Worm (Caenorhabditis elegans) whole organism, late embryonic: Measurements from ENCODE around the gene F22B5.5.

ENCODE experiments used
- C08G9.2 ChIP-seq: sonication (generic microtip); optimal IDR thresholded peaks from 2 replicates; lab custom pipeline; 2016; ENCODE audit warnings: mild to moderate bottlenecking, missing genetic modification characterization, moderate library complexity, missing compliant biosample characterization
- C38D4.7 ChIP-seq: fragments of 200-800 bp; sonication (Bioruptor generic); optimal IDR thresholded peaks from 2 replicates; lab custom pipeline; 2018; ENCODE audit warnings: mild to moderate bottlenecking, missing genetic modification characterization, moderate library complexity, missing compliant biosample characterization
- K02D7.2 ChIP-seq: sonication (generic microtip); optimal IDR thresholded peaks from 2 replicates; lab custom pipeline; 2017; ENCODE audit warnings: mild to moderate bottlenecking, missing genetic modification characterization, missing compliant biosample characterization
- K09A11.1 ChIP-seq: sonication (generic microtip); optimal IDR thresholded peaks from 2 replicates; lab custom pipeline; 2017; ENCODE audit warnings: antibody characterized with exemption, mild to moderate bottlenecking, missing genetic modification characterization, missing compliant biosample characterization; ENCODE audit not compliant: insufficient read depth
- ahr-1 ChIP-seq: sonication (generic microtip); optimal IDR thresholded peaks from 2 replicates; lab custom pipeline; 2016; ENCODE audit warnings: missing genetic modification characterization, missing compliant biosample characterization
- ama-1 ChIP-seq: fragments of 150-350 bp; optimal IDR thresholded peaks from 2 replicates; lab custom pipeline; 2014
- ceh-14 ChIP-seq: sonication (generic microtip); optimal IDR thresholded peaks from 2 replicates; lab custom pipeline; 2016; ENCODE audit warnings: missing genotype, missing genetic modification characterization, missing compliant biosample characterization
- ceh-19 ChIP-seq: fragments of 200-800 bp; sonication (Bioruptor generic); optimal IDR thresholded peaks from 2 replicates; lab custom pipeline; 2018; ENCODE audit warnings: mild to moderate bottlenecking, missing genetic modification characterization, missing compliant biosample characterization
- ceh-2 ChIP-seq: sonication (generic microtip); optimal IDR thresholded peaks from 2 replicates; lab custom pipeline; 2016; ENCODE audit warnings: missing genotype, missing genetic modification characterization, missing compliant biosample characterization
- ceh-22 ChIP-seq: sonication (generic microtip); optimal IDR thresholded peaks from 2 replicates; lab custom pipeline; 2017; ENCODE audit warnings: missing biosample characterization, missing genetic modification characterization
- ceh-24 ChIP-seq: sonication (generic microtip); optimal IDR thresholded peaks from 2 replicates; lab custom pipeline; 2016; ENCODE audit warnings: mild to moderate bottlenecking, missing genetic modification characterization, missing compliant biosample characterization
- ceh-31 ChIP-seq: sonication (generic microtip); optimal IDR thresholded peaks from 2 replicates; lab custom pipeline; 2016; ENCODE audit warnings: missing genetic modification characterization, missing compliant biosample characterization
- ceh-48 ChIP-seq: sonication (generic microtip); optimal IDR thresholded peaks from 2 replicates; lab custom pipeline; 2016; ENCODE audit warnings: missing genetic modification characterization, inconsistent platforms, missing compliant biosample characterization
- dmd-4 ChIP-seq: sonication (generic microtip); optimal IDR thresholded peaks from 2 replicates; lab custom pipeline; 2016; ENCODE audit warnings: borderline replicate concordance, missing genetic modification characterization, missing compliant biosample characterization
- elt-2 ChIP-seq: sonication (generic microtip); optimal IDR thresholded peaks from 2 replicates; lab custom pipeline; 2016; ENCODE audit warnings: missing genetic modification reagents, missing genetic modification characterization, missing compliant biosample characterization
- ets-4 ChIP-seq: sonication (generic microtip); optimal IDR thresholded peaks from 2 replicates; lab custom pipeline; 2016; ENCODE audit warnings: missing genetic modification characterization, missing compliant biosample characterization
- fkh-10 ChIP-seq: fragments of 150-350 bp; optimal IDR thresholded peaks from 2 replicates; lab custom pipeline; 2014; ENCODE audit warnings: missing biosample characterization, missing genetic modification reagents, missing genetic modification characterization
- fkh-6 ChIP-seq: sonication (generic microtip); optimal IDR thresholded peaks from 2 replicates; lab custom pipeline; 2016; ENCODE audit warnings: missing genetic modification characterization, missing compliant biosample characterization
- gmeb-2 ChIP-seq: sonication (generic microtip); optimal IDR thresholded peaks from 2 replicates; lab custom pipeline; 2016; ENCODE audit warnings: missing genetic modification characterization, inconsistent platforms, missing compliant biosample characterization
- hlh-13 ChIP-seq: fragments of 200-800 bp; sonication (Bioruptor generic); optimal IDR thresholded peaks from 2 replicates; lab custom pipeline; 2018; ENCODE audit warnings: mild to moderate bottlenecking, missing genetic modification characterization, missing compliant biosample characterization
- hlh-30 ChIP-seq: sonication (generic microtip); optimal IDR thresholded peaks from 2 replicates; lab custom pipeline; 2017; ENCODE audit warnings: antibody characterized with exemption, missing genetic modification characterization, missing compliant biosample characterization; ENCODE audit not compliant: insufficient read depth
- hlh-6 ChIP-seq: sonication (generic microtip); optimal IDR thresholded peaks from 2 replicates; lab custom pipeline; 2016; ENCODE audit warnings: missing genotype, missing genetic modification characterization, missing compliant biosample characterization
- hlh-8 ChIP-seq: sonication (generic microtip); optimal IDR thresholded peaks from 2 replicates; lab custom pipeline; 2016; ENCODE audit warnings: missing genotype, missing genetic modification characterization, missing compliant biosample characterization
- lim-6 ChIP-seq: sonication (generic microtip); optimal IDR thresholded peaks from 2 replicates; lab custom pipeline; 2016; ENCODE audit warnings: missing genetic modification characterization, missing compliant biosample characterization
- madf-2 ChIP-seq: sonication (generic microtip); optimal IDR thresholded peaks from 2 replicates; lab custom pipeline; 2017; ENCODE audit warnings: missing genetic modification characterization, missing compliant biosample characterization
- nhr-232 ChIP-seq: sonication (generic microtip); optimal IDR thresholded peaks from 2 replicates; lab custom pipeline; 2016; ENCODE audit warnings: missing genetic modification characterization, missing compliant biosample characterization
- pag-3 ChIP-seq: sonication (generic microtip); optimal IDR thresholded peaks from 2 replicates; lab custom pipeline; 2016; ENCODE audit warnings: missing compliant biosample characterization, missing genetic modification characterization, borderline replicate concordance
- sdc-2 ChIP-seq: sonication (generic microtip); optimal IDR thresholded peaks from 2 replicates; lab custom pipeline; 2016; ENCODE audit warnings: missing genotype, missing genetic modification characterization, missing compliant biosample characterization
- sox-2 ChIP-seq: fragments of 200-800 bp; sonication (Bioruptor generic); IDR thresholded peaks from 2 replicates; pipeline ENCODE4 v1.3.6; 2022; ENCODE audit warnings: missing genetic modification reagents, missing genetic modification characterization, missing compliant biosample characterization
- syd-9 ChIP-seq: sonication (generic microtip); optimal IDR thresholded peaks from 2 replicates; lab custom pipeline; 2016; ENCODE audit warnings: mild to moderate bottlenecking, missing genetic modification characterization, moderate library complexity, missing compliant biosample characterization
- tbx-7 ChIP-seq: sonication (generic microtip); optimal IDR thresholded peaks from 2 replicates; lab custom pipeline; 2016; ENCODE audit warnings: missing genotype, missing genetic modification characterization, missing compliant biosample characterization
- ttx-3 ChIP-seq: sonication (generic microtip); optimal IDR thresholded peaks from 2 replicates; lab custom pipeline; 2016; ENCODE audit warnings: missing genetic modification reagents, missing genetic modification characterization, missing compliant biosample characterization
- unc-3 ChIP-seq, 2 experiments: fragments of 200-800 bp in 1 of 2; sonication (Bioruptor generic) in 1 of 2; sonication (generic microtip) in 1 of 2; conservative IDR thresholded peaks in 1 of 2; optimal IDR thresholded peaks in 1 of 2; 2 replicates each; pipeline versions ENCODE4 v1.3.6 to Lab custom; 2016 to 2022; ENCODE audit warnings: missing compliant biosample characterization in 2 of 2, missing genetic modification characterization in 2 of 2, missing genetic modification reagents in 1 of 2
- unc-42 ChIP-seq: sonication (generic microtip); optimal IDR thresholded peaks from 2 replicates; lab custom pipeline; 2016; ENCODE audit warnings: missing genotype, missing genetic modification characterization, missing compliant biosample characterization
- unc-86 ChIP-seq: sonication (generic microtip); optimal IDR thresholded peaks from 2 replicates; lab custom pipeline; 2016; ENCODE audit warnings: missing genetic modification characterization, missing compliant biosample characterization
- ztf-16 ChIP-seq: sonication (generic microtip); optimal IDR thresholded peaks from 2 replicates; lab custom pipeline; 2017; ENCODE audit warnings: missing genetic modification characterization, missing compliant biosample characterization

F22B5.5 gene

ce11 chrII:8456681-8457389 lies 2.4 kb upstream of the F22B5.5 start:
- no peak for TF ChIP-seq ceh-24 (tag; lab: Kevin White, UChicago)
- no peak for TF ChIP-seq hlh-13 (GFP tag; lab: Kevin White, UChicago)
- TF ChIP-seq hlh-30 (tag; lab: Kevin White, UChicago): no peak
- no peak for TF ChIP-seq ceh-48 (tag; lab: Kevin White, UChicago)
- TF ChIP-seq ama-1: no peak
- TF ChIP-seq ceh-31 (tag; lab: Kevin White, UChicago): no peak
- TF ChIP-seq ztf-16 (tag; lab: Kevin White, UChicago): no peak
- no peak for TF ChIP-seq fkh-6 (tag; lab: Kevin White, UChicago)
- no peak for TF ChIP-seq ceh-14 (tag; lab: Kevin White, UChicago)
- TF ChIP-seq syd-9 (tag; lab: Kevin White, UChicago): no peak
- TF ChIP-seq gmeb-2: no peak
- TF ChIP-seq hlh-8 (tag; lab: Kevin White, UChicago): no peak
- TF ChIP-seq K02D7.2 (tag; lab: Kevin White, UChicago): no peak
- no peak for TF ChIP-seq nhr-232
- TF ChIP-seq C08G9.2: no peak
- no peak for TF ChIP-seq C38D4.7
- TF ChIP-seq ceh-22 (tag; lab: Kevin White, UChicago): no peak
- no peak for TF ChIP-seq madf-2 (tag; lab: Kevin White, UChicago)
- TF ChIP-seq ahr-1 (tag; lab: Kevin White, UChicago): no peak

ce11 chrII:8456094-8456493 lies 1.7 kb upstream of the F22B5.5 start, which contains the start of gene F22B5.6:
Gene F22B5.6 (minus strand): TSS chrII:8456194.
- TF ChIP-seq unc-42 (tag; lab: Kevin White, UChicago) (no peak), lim-6 (tag; lab: Kevin White, UChicago) (no peak)

ce11 chrII:8451425-8451824 lies 3.0 kb downstream of the F22B5.5 start:
- no peak for TF ChIP-seq elt-2
- TF ChIP-seq sox-2 (GFP tag; lab: Robert Waterston, UW): no peak

- no peak for TF ChIP-seq tbx-7
- no peak for TF ChIP-seq madf-2 (tag; lab: Kevin White, UChicago)
- no peak for TF ChIP-seq ceh-19 (GFP tag; lab: Kevin White, UChicago)
- no peak for TF ChIP-seq ztf-16 (tag; lab: Kevin White, UChicago)
- TF ChIP-seq unc-3 (GFP tag; conservative IDR thresholded peaks at IDR 0.05; lab: Robert Waterston, UW): no peak
- no peak for TF ChIP-seq unc-3 (tag; optimal IDR thresholded peaks at IDR 0.05; lab: Kevin White, UChicago)
- TF ChIP-seq K09A11.1 (tag; lab: Kevin White, UChicago): no peak
- no peak for TF ChIP-seq dmd-4 (tag; lab: Kevin White, UChicago)
- TF ChIP-seq sdc-2 (tag; lab: Kevin White, UChicago): no peak
- TF ChIP-seq gmeb-2: no peak
- TF ChIP-seq fkh-10 (GFP tag; lab: Kevin White, UChicago): no peak
- no peak for TF ChIP-seq ets-4
- TF ChIP-seq unc-86 (tag; lab: Kevin White, UChicago): no peak
- TF ChIP-seq ceh-14 (tag; lab: Kevin White, UChicago): no peak
Measured at ce11 chrII:8450750-8451149, 3.7 kb downstream of the F22B5.5 start.

ce11 chrII:8449660-8450118 lies 4.7 kb downstream of the F22B5.5 start, which contains the start of gene F22B5.4:
Gene F22B5.4 (plus strand): TSS chrII:8449710.
- TF ChIP-seq hlh-6 (tag; lab: Kevin White, UChicago) (no peak), fkh-10 (GFP tag; lab: Kevin White, UChicago) (no peak), K09A11.1 (tag; lab: Kevin White, UChicago) (no peak), ceh-2 (tag; lab: Kevin White, UChicago) (no peak), hlh-8 (tag; lab: Kevin White, UChicago) (no peak), pag-3 (tag; lab: Kevin White, UChicago) (no peak), ztf-16 (tag; lab: Kevin White, UChicago) (no peak), ttx-3 (tag; lab: Kevin White, UChicago) (no peak), dmd-4 (tag; lab: Kevin White, UChicago) (no peak), ceh-22 (tag; lab: Kevin White, UChicago) (no peak)
